Worm (Caenorhabditis elegans): Measurements from ENCODE around the gene cyp-13A2.

ce11 chrII:9757651-9758282 lies 29.7 kb downstream of the cyp-13A2 start, which contains the start of gene shk-1:
- peak; percentile 87 for TF ChIP-seq nhr-11 (tag; optimal IDR thresholded peaks at IDR 0.05)
- TF ChIP-seq sox-2 (GFP tag; IDR thresholded peaks at IDR 0.05), result no peak
- no peak for TF ChIP-seq lin-11 (tag; optimal IDR thresholded peaks at IDR 0.05)
- no peak for TF ChIP-seq nfya-1 (tag; optimal IDR thresholded peaks at IDR 0.05)
- TF ChIP-seq fkh-10 (GFP tag; optimal IDR thresholded peaks at IDR 0.05), result no peak
- no peak for TF ChIP-seq unc-42 (tag; optimal IDR thresholded peaks at IDR 0.05)
- no peak for TF ChIP-seq K02D7.2 (tag; optimal IDR thresholded peaks at IDR 0.05)
- no peak for TF ChIP-seq F13H6.1 (tag; optimal IDR thresholded peaks at IDR 0.05)
- TF ChIP-seq madf-2 (tag; optimal IDR thresholded peaks at IDR 0.05), result no peak
- TF ChIP-seq elt-2 (tag; optimal IDR thresholded peaks at IDR 0.05), result no peak

Data from whole organism, late embryonic.